Worm (Caenorhabditis elegans) whole organism, L1 larva: Measurements from ENCODE around the gene srw-66.

Source experiments
- C34B4.2 ChIP-seq: sonication (generic microtip); optimal IDR thresholded peaks from 2 replicates; lab custom pipeline; 2017; ENCODE audit warnings: mild to moderate bottlenecking, missing genetic modification characterization, missing compliant biosample characterization
- aha-1 ChIP-seq: fragments of 150-350 bp; optimal IDR thresholded peaks from 2 replicates; lab custom pipeline; 2014; ENCODE audit warnings: missing biosample characterization, missing genetic modification characterization
- alr-1 ChIP-seq: fragments of 200-800 bp; sonication (Bioruptor generic); optimal IDR thresholded peaks from 2 replicates; lab custom pipeline; 2018; ENCODE audit warnings: borderline replicate concordance, mild to moderate bottlenecking, missing genetic modification characterization, missing compliant biosample characterization
- blmp-1 ChIP-seq: fragments of 150-350 bp; optimal IDR thresholded peaks from 2 replicates; lab custom pipeline; 2014; ENCODE audit warnings: missing biosample characterization, missing genetic modification characterization
- ceh-8 ChIP-seq: fragments of 200-800 bp; sonication (Bioruptor generic); optimal IDR thresholded peaks from 2 replicates; lab custom pipeline; 2018; ENCODE audit warnings: mild to moderate bottlenecking, missing genetic modification characterization, moderate library complexity, missing compliant biosample characterization
- dsc-1 ChIP-seq: sonication (generic microtip); optimal IDR thresholded peaks from 2 replicates; lab custom pipeline; 2016; ENCODE audit warnings: mild to moderate bottlenecking, missing genetic modification characterization, missing compliant biosample characterization
- efl-1 ChIP-seq, 4 experiments: fragments of 150-350 bp; optimal IDR thresholded peaks in 3 of 4; peaks in 1 of 4; 1 replicate in 1 of 4; 2 replicates in 3 of 4; lab custom pipeline; 2014; ENCODE audit warnings: missing biosample characterization in 2 of 4, missing genetic modification characterization in 2 of 4, missing genetic modification reagents in 2 of 4
- elt-2 ChIP-seq: sonication (generic microtip); optimal IDR thresholded peaks from 2 replicates; lab custom pipeline; 2016; ENCODE audit warnings: missing genetic modification characterization, mild to moderate bottlenecking, inconsistent platforms, missing compliant biosample characterization, missing genetic modification reagents
- elt-3 ChIP-seq, 6 experiments: fragments of 150-350 bp in 1 of 6; sonication (generic microtip); optimal IDR thresholded peaks; 2 replicates each; lab custom pipeline; 2017 to 2018; ENCODE audit warnings: missing biosample characterization in 6 of 6, missing genetic modification characterization in 6 of 6, inconsistent platforms in 1 of 6
- fkh-10 ChIP-seq: sonication (generic microtip); optimal IDR thresholded peaks from 2 replicates; lab custom pipeline; 2017; ENCODE audit warnings: missing biosample characterization, missing genetic modification reagents, missing genetic modification characterization
- fkh-4 ChIP-seq: sonication (generic microtip); optimal IDR thresholded peaks from 2 replicates; lab custom pipeline; 2016; ENCODE audit warnings: missing compliant biosample characterization, missing genetic modification characterization, borderline replicate concordance
- fkh-8 ChIP-seq: sonication (generic microtip); optimal IDR thresholded peaks from 2 replicates; lab custom pipeline; 2016; ENCODE audit warnings: mild to moderate bottlenecking, missing genetic modification characterization, missing compliant biosample characterization
- fos-1 ChIP-seq: fragments of 150-350 bp; optimal IDR thresholded peaks from 2 replicates; lab custom pipeline; 2014; ENCODE audit warnings: missing biosample characterization, missing genetic modification characterization
- lin-13 ChIP-seq: fragments of 150-350 bp; optimal IDR thresholded peaks from 2 replicates; lab custom pipeline; 2014; ENCODE audit warnings: missing biosample characterization, missing genetic modification reagents, missing genetic modification characterization
- lin-14 ChIP-seq: fragments of 200-800 bp; sonication (Bioruptor generic); optimal IDR thresholded peaks from 2 replicates; lab custom pipeline; 2018; ENCODE audit warnings: mild to moderate bottlenecking, missing genetic modification characterization, moderate library complexity, missing compliant biosample characterization
- lir-3 ChIP-seq: sonication (generic microtip); optimal IDR thresholded peaks from 2 replicates; lab custom pipeline; 2016; ENCODE audit warnings: mild to moderate bottlenecking, missing genetic modification characterization, moderate library complexity, missing compliant biosample characterization; ENCODE audit not compliant: poor library complexity
- lsy-2 ChIP-seq, 2 experiments: fragments of 150-350 bp; optimal IDR thresholded peaks; 2 replicates each; lab custom pipeline; 2014; ENCODE audit warnings: missing biosample characterization in 2 of 2, missing genetic modification characterization in 2 of 2
- mab-9 ChIP-seq: fragments of 200-800 bp; sonication (Bioruptor generic); IDR thresholded peaks from 2 replicates; pipeline ENCODE4 v1.3.6; 2022; ENCODE audit warnings: missing genetic modification reagents, missing genetic modification characterization, missing compliant biosample characterization
- mdl-1 ChIP-seq, 2 experiments: fragments of 150-350 bp; optimal IDR thresholded peaks; 2 replicates each; lab custom pipeline; 2014 to 2017; ENCODE audit warnings: missing biosample characterization in 2 of 2, missing genetic modification characterization in 2 of 2, inconsistent platforms in 1 of 2
- nhr-20 ChIP-seq: sonication (generic microtip); optimal IDR thresholded peaks from 2 replicates; lab custom pipeline; 2016; ENCODE audit warnings: mild to moderate bottlenecking, missing genetic modification characterization, missing compliant biosample characterization
- nhr-237 ChIP-seq: fragments of 150-350 bp; optimal IDR thresholded peaks from 2 replicates; lab custom pipeline; 2014; ENCODE audit warnings: missing biosample characterization, missing genetic modification characterization
- nhr-84 ChIP-seq: sonication (generic microtip); optimal IDR thresholded peaks from 2 replicates; lab custom pipeline; 2017; ENCODE audit warnings: missing biosample characterization, missing genetic modification characterization
- nhr-90 ChIP-seq: sonication (generic microtip); optimal IDR thresholded peaks from 2 replicates; lab custom pipeline; 2016; ENCODE audit warnings: mild to moderate bottlenecking, missing genetic modification characterization, missing compliant biosample characterization; ENCODE audit not compliant: poor library complexity
- pax-3 ChIP-seq: fragments of 200-800 bp; sonication (Bioruptor generic); optimal IDR thresholded peaks from 2 replicates; lab custom pipeline; 2018; ENCODE audit warnings: mild to moderate bottlenecking, missing genetic modification characterization, moderate library complexity, missing compliant biosample characterization
- rnt-1 ChIP-seq: sonication (generic microtip); optimal IDR thresholded peaks from 2 replicates; lab custom pipeline; 2016; ENCODE audit warnings: mild to moderate bottlenecking, missing genetic modification characterization, moderate library complexity, missing compliant biosample characterization
- skn-1 ChIP-seq: fragments of 150-350 bp; optimal IDR thresholded peaks from 2 replicates; lab custom pipeline; 2014; ENCODE audit warnings: missing biosample characterization, missing genetic modification characterization
- sup-37 ChIP-seq: fragments of 200-800 bp; sonication (Bioruptor generic); optimal IDR thresholded peaks from 2 replicates; lab custom pipeline; 2018; ENCODE audit warnings: mild to moderate bottlenecking, missing genetic modification characterization, missing compliant biosample characterization
- swsn-7 ChIP-seq: sonication (generic microtip); optimal IDR thresholded peaks from 2 replicates; lab custom pipeline; 2016; ENCODE audit warnings: missing genetic modification characterization, missing compliant biosample characterization
- tbx-2 ChIP-seq: sonication (generic microtip); optimal IDR thresholded peaks from 2 replicates; lab custom pipeline; 2016; ENCODE audit warnings: missing genetic modification characterization, missing compliant biosample characterization
- unc-30 ChIP-seq: sonication (generic microtip); optimal IDR thresholded peaks from 2 replicates; lab custom pipeline; 2017; ENCODE audit warnings: missing biosample characterization, missing genetic modification characterization
- unc-98 ChIP-seq: fragments of 200-800 bp; sonication (Bioruptor generic); IDR thresholded peaks from 2 replicates; pipeline ENCODE4 v1.3.6; 2022; ENCODE audit warnings: missing genetic modification characterization, missing compliant biosample characterization
- ztf-11 ChIP-seq, 2 experiments: sonication (generic microtip); optimal IDR thresholded peaks; 2 replicates each; lab custom pipeline; 2016 to 2017; ENCODE audit warnings: missing genetic modification characterization in 2 of 2, missing biosample characterization in 1 of 2, missing compliant biosample characterization in 1 of 2
- ztf-4 ChIP-seq: fragments of 150-350 bp; optimal IDR thresholded peaks from 2 replicates; lab custom pipeline; 2014; ENCODE audit warnings: missing biosample characterization, missing genetic modification characterization

srw-66 gene

DNA sequence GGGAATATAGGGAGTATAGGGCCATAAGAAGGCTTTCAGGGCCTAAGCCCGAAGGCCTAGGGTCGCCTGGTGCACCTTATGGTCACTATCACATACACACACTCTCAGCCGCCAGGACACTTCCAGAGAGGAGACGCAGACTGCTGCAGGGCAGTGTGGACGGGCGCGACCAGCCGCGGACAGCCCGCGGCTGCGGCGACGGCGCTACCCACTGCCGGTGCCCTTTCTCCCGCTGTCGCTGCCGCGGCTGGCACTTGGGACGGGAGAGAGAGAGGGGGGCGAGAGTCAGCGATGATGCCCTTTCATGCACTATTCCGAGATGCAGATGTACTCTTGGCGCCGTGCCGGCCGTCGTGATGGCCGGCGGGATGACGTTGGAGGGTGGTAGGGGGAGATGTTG, 33.9 kb downstream of the srw-66 start (continued):
- TF ChIP-seq fos-1 (tag; lab: Kevin White, UChicago) = no peak
- peak; percentile 29 for TF ChIP-seq fkh-10

DNA sequence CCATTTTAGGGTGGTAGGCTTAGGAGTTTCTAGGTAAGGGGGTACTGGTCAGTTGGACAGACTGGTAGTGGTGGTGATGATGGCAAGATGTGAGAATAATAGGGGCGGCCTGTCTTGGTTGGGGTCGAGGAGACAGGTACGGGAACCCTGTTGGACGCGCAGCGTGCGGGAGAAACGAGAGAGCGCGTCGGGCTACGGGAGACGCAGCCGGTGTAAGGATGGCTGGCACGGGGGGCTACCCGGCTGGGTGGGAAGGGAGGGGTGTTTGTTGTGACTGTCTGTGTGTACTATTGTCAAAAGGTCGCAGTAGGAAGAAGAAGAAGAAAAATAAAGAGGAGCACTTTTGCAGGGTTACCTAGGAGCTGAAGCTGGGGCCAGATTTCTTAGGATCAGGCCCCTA, 35.2 kb downstream of the srw-66 start:
- TF ChIP-seq skn-1 (tag; lab: Kevin White, UChicago) (no peak), efl-1 (optimal IDR thresholded peaks at IDR 0.05; lab: Kevin White, UChicago) (peak in 1 of 2 experiments; percentile 28), efl-1 (GFP tag; optimal IDR thresholded peaks at IDR 0.05 in 1 of 2; lab: Kevin White, UChicago) (peak in 1 of 2 experiments; percentile 29), lin-14 (GFP tag; lab: Kevin White, UChicago) (peak; percentile 14), mab-9 (no peak), rnt-1 (tag; lab: Kevin White, UChicago) (peak; percentile 21), sup-37 (GFP tag; lab: Kevin White, UChicago) (no peak), blmp-1 (tag; lab: Kevin White, UChicago) (peak; percentile 30), mdl-1 (tag; optimal IDR thresholded peaks at IDR 0.05; lab: Kevin White, UChicago) (peak in 1 of 2 experiments; percentile 5), nhr-20 (no peak), nhr-237 (tag; lab: Kevin White, UChicago) (no peak)

DNA sequence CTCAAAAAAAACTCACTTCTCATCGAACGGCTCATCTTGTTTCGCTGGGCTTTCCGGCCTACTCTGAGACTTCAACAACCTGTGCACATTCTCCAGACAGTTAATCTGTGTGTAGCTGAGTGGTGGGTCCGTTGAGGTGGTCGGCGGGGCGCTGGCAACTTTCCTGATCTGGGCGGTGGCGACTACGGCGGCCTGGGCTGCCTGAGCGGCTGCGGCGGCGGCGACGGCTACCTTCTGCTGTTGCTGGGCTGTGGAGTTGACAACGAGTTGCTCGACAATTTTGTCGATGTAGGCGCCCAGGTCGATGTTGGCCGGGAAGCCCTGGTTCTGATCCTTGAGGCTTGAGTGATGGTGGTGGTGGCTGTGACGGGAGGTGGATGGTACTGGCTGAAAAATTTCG, 35.7 kb downstream of the srw-66 start:
- TF ChIP-seq skn-1 (tag; lab: Kevin White, UChicago) (no peak), ztf-4 (no peak), nhr-90 (tag; lab: Kevin White, UChicago) (no peak), lin-13 (GFP tag; lab: Kevin White, UChicago) (no peak), lsy-2 (tag; optimal IDR thresholded peaks at IDR 0.05; lab: Kevin White, UChicago) (no peak), dsc-1 (tag; lab: Kevin White, UChicago) (no peak), nhr-84 (tag; lab: Kevin White, UChicago) (no peak), tbx-2 (tag; lab: Kevin White, UChicago) (no peak), pax-3 (no peak), aha-1 (no peak), fkh-4 (tag; lab: Kevin White, UChicago) (no peak), blmp-1 (tag; lab: Kevin White, UChicago) (no peak), elt-2 (tag; lab: Kevin White, UChicago) (no peak), rnt-1 (tag; lab: Kevin White, UChicago) (no peak), C34B4.2 (tag; lab: Kevin White, UChicago) (no peak)
- TF ChIP-seq, all 84 proteins: peak for 0

DNA sequence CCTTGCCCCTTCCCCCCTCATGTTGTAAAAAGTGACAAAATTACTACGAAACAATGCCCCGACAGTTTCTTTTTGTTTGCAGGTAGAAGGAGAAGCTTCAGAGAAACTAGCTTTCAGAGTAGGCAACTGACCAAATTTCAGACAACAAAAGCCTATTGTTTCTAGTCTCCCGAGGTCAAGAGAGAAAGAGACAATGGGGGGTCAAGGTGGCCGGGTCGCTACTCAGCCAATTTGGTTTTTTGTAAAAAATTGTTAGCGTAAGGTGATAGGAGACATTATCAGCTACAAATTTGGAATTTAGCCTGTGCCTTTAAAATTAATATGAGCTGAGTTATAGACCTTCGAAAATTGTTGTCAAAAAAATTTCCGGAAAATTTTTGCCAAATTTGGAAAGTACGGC, 36.7 kb downstream of the srw-66 start:
- no peak for TF ChIP-seq tbx-2 (tag; lab: Kevin White, UChicago)
- no peak for TF ChIP-seq swsn-7 (tag; lab: Kevin White, UChicago)
- no peak for TF ChIP-seq nhr-84 (tag; lab: Kevin White, UChicago)
- TF ChIP-seq efl-1 (optimal IDR thresholded peaks at IDR 0.05; lab: Kevin White, UChicago) = no peak
- TF ChIP-seq efl-1 (GFP tag; optimal IDR thresholded peaks at IDR 0.05 in 1 of 2; lab: Kevin White, UChicago) = peak in 1 of 2 experiments; percentile 15
- TF ChIP-seq unc-98 = no peak

DNA sequence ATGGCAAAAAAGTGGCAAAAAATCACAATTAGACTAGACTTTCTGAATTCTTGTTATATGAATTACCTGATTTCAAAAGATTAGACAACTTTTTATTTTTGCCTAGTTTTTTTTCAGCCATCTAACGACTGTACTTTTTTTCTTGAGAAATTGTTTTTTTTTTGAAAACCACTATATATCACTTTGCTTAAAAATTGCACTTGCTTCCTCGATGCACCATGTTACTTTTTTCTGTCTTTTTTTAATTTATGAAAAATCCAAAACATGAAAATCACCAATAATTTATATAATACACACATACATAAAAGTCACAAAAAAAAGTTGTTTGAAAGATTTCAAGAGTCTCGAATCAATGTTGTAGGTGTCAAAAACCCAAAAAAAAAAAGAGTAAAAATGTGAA, 38.7 kb downstream of the srw-66 start:
- TF ChIP-seq alr-1 (tag; lab: Kevin White, UChicago) (no peak), ztf-4 (peak; percentile 65), elt-3 (tag; optimal IDR thresholded peaks at IDR 0.05; lab: Kevin White, UChicago) (no peak), unc-30 (peak; percentile 6)
- TF ChIP-seq, all 84 proteins: peak for 2

DNA sequence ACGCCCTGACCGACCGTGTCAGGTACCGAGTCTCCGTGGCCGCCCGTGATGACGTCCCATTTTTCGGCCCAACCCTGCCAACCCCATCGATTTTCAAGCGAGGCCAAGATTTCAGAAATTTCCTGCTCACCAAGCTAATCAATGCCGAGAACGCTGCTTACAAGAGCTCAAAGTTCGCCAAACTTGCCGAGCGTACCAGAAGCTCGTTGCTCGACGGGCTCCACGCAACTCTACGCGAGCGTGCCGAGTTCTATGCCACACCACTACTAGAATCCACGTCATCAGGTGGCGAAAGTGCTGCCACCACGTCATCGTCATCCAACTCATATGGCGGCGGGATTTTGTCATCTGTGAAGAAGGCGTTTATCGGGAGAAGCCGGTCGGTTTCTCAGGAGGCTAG, 42.8 kb downstream of the srw-66 start:
- TF ChIP-seq pax-3 (no peak), ceh-8 (GFP tag; lab: Kevin White, UChicago) (no peak), lir-3 (tag; lab: Kevin White, UChicago) (no peak), dsc-1 (tag; lab: Kevin White, UChicago) (no peak), ztf-4 (no peak), mab-9 (no peak), fkh-8 (no peak), ztf-11 (tag; optimal IDR thresholded peaks at IDR 0.05; lab: Kevin White, UChicago) (no peak)
